Worm (Caenorhabditis elegans) whole organism, L4 larva: ENCODE measurements around the gene lact-5.
"Not testable (repeated sequence)": the region's sequence is repeated elsewhere in the genome, so short reads cannot be mapped to it uniquely, and the experiment has no call there.

Experiments used
- F10B5.3 ChIP-seq: sonication (generic microtip); optimal IDR thresholded peaks from 2 replicates; lab custom pipeline; 2016; ENCODE audit warnings: mild to moderate bottlenecking, missing genetic modification characterization, missing compliant biosample characterization
- F26F4.8 ChIP-seq: fragments of 200-800 bp; sonication (Bioruptor generic); conservative IDR thresholded peaks from 2 replicates; pipeline ENCODE4 v1.3.6; 2022; ENCODE audit warnings: missing genetic modification characterization, missing compliant biosample characterization
- F49E8.2 ChIP-seq: sonication (generic microtip); optimal IDR thresholded peaks from 2 replicates; lab custom pipeline; 2016; ENCODE audit warnings: missing compliant biosample characterization, mild to moderate bottlenecking, missing genetic modification characterization, borderline replicate concordance
- R02D3.7 ChIP-seq: fragments of 150-350 bp; sonication (generic microtip); optimal IDR thresholded peaks from 3 replicates; lab custom pipeline; 2014; ENCODE audit warnings: missing biosample characterization, missing genetic modification characterization
- T26A8.4 ChIP-seq: fragments of 200-800 bp; sonication (Bioruptor generic); IDR thresholded peaks from 2 replicates; pipeline ENCODE4 v1.3.6; 2022; ENCODE audit warnings: missing genetic modification characterization, missing compliant biosample characterization
- aha-1 ChIP-seq: fragments of 150-350 bp; peaks from one replicate; lab custom pipeline; 2014; ENCODE audit warnings: missing biosample characterization, missing genetic modification characterization
- aly-2 ChIP-seq: sonication (generic microtip); optimal IDR thresholded peaks from 2 replicates; lab custom pipeline; 2018; ENCODE audit warnings: missing biosample characterization, missing genetic modification characterization
- arid-1 ChIP-seq: fragments of 200-800 bp; sonication (Bioruptor generic); conservative IDR thresholded peaks from 2 replicates; pipeline ENCODE4 v1.3.6; 2022; ENCODE audit warnings: missing genetic modification reagents, missing genetic modification characterization, missing compliant biosample characterization
- ceh-20 ChIP-seq: fragments of 200-800 bp; sonication (Bioruptor generic); IDR thresholded peaks from 2 replicates; pipeline ENCODE4 v1.3.6; 2022; ENCODE audit warnings: missing genetic modification reagents, missing genetic modification characterization, missing compliant biosample characterization
- ceh-28 ChIP-seq: fragments of 150-350 bp; optimal IDR thresholded peaks from 2 replicates; lab custom pipeline; 2014; ENCODE audit warnings: missing biosample characterization, missing genetic modification reagents, missing genetic modification characterization
- ceh-32 ChIP-seq: sonication (generic microtip); optimal IDR thresholded peaks from 2 replicates; lab custom pipeline; 2016; ENCODE audit warnings: mild to moderate bottlenecking, missing genetic modification characterization, missing compliant biosample characterization; ENCODE audit not compliant: poor library complexity
- daf-12 ChIP-seq: fragments of 150-350 bp; optimal IDR thresholded peaks from 2 replicates; lab custom pipeline; 2014; ENCODE audit warnings: missing biosample characterization, missing genetic modification reagents, missing genetic modification characterization
- daf-16 ChIP-seq, 3 experiments: sonication (generic microtip); optimal IDR thresholded peaks; 2 replicates each; lab custom pipeline; 2016 to 2017; ENCODE audit warnings: missing genetic modification characterization in 3 of 3, missing genetic modification reagents in 3 of 3, mild to moderate bottlenecking in 2 of 3, missing compliant biosample characterization in 2 of 3, missing biosample characterization in 1 of 3, moderate library complexity in 1 of 3
- daf-19 ChIP-seq: fragments of 200-800 bp; sonication (Bioruptor generic); conservative IDR thresholded peaks from 2 replicates; pipeline ENCODE4 v1.3.6; 2022; ENCODE audit warnings: missing genetic modification characterization, missing compliant biosample characterization
- dmd-9 ChIP-seq: fragments of 200-800 bp; sonication (Bioruptor generic); IDR thresholded peaks from 2 replicates; pipeline ENCODE4 v1.3.6; 2022; ENCODE audit warnings: missing genetic modification reagents, missing genetic modification characterization, missing compliant biosample characterization
- duxl-1 ChIP-seq: sonication (generic microtip); optimal IDR thresholded peaks from 2 replicates; lab custom pipeline; 2016; ENCODE audit warnings: mild to moderate bottlenecking, missing genetic modification characterization, moderate library complexity, missing compliant biosample characterization; ENCODE audit not compliant: poor library complexity
- fkh-10 ChIP-seq: fragments of 150-350 bp; optimal IDR thresholded peaks from 2 replicates; lab custom pipeline; 2014; ENCODE audit warnings: missing biosample characterization, missing genetic modification reagents, missing genetic modification characterization
- fos-1 ChIP-seq: fragments of 150-350 bp; optimal IDR thresholded peaks from 2 replicates; lab custom pipeline; 2014; ENCODE audit warnings: missing biosample characterization, missing genetic modification characterization
- hif-1 ChIP-seq, 2 experiments: sonication (generic microtip); optimal IDR thresholded peaks; 2 replicates each; lab custom pipeline; 2016 to 2017; ENCODE audit warnings: missing compliant biosample characterization in 2 of 2, missing genetic modification characterization in 2 of 2, missing genetic modification reagents in 2 of 2, missing genotype in 2 of 2, mild to moderate bottlenecking in 1 of 2
- hlh-30 ChIP-seq: sonication (generic microtip); optimal IDR thresholded peaks from 2 replicates; lab custom pipeline; 2017; ENCODE audit warnings: antibody characterized with exemption, mild to moderate bottlenecking, missing genetic modification characterization, missing compliant biosample characterization; ENCODE audit not compliant: insufficient read depth
- lin-1 ChIP-seq: fragments of 200-800 bp; sonication (Bioruptor generic); IDR thresholded peaks from 2 replicates; pipeline ENCODE4 v1.3.6; 2022; ENCODE audit warnings: missing genetic modification reagents, missing genetic modification characterization, missing compliant biosample characterization
- lin-13 ChIP-seq: fragments of 150-350 bp; optimal IDR thresholded peaks from 2 replicates; lab custom pipeline; 2014; ENCODE audit warnings: missing biosample characterization, missing genetic modification reagents, missing genetic modification characterization
- lin-15B ChIP-seq: fragments of 150-350 bp; sonication (generic microtip); optimal IDR thresholded peaks from 3 replicates; lab custom pipeline; 2014; ENCODE audit warnings: missing biosample characterization, missing genetic modification characterization
- lin-38 ChIP-seq: fragments of 200-800 bp; sonication (Bioruptor generic); IDR thresholded peaks from 2 replicates; pipeline ENCODE4 v1.3.6; 2022; ENCODE audit warnings: missing genetic modification reagents, missing genetic modification characterization, missing compliant biosample characterization
- lin-39 ChIP-seq: fragments of 150-350 bp; optimal IDR thresholded peaks from 2 replicates; lab custom pipeline; 2014; ENCODE audit warnings: missing biosample characterization, missing genetic modification reagents, missing genetic modification characterization
- mes-2 ChIP-seq: sonication (generic microtip); optimal IDR thresholded peaks from 2 replicates; lab custom pipeline; 2016; ENCODE audit warnings: missing genotype, mild to moderate bottlenecking, missing genetic modification characterization, missing compliant biosample characterization; ENCODE audit not compliant: poor library complexity, severe bottlenecking
- nhr-10 ChIP-seq: fragments of 150-350 bp; optimal IDR thresholded peaks from 2 replicates; lab custom pipeline; 2014; ENCODE audit warnings: missing biosample characterization, missing genetic modification characterization
- nhr-102 ChIP-seq: sonication (generic microtip); optimal IDR thresholded peaks from 2 replicates; lab custom pipeline; 2016; ENCODE audit warnings: mild to moderate bottlenecking, missing genetic modification characterization, moderate library complexity, missing compliant biosample characterization
- nhr-41 ChIP-seq: fragments of 200-800 bp; sonication (Bioruptor generic); IDR thresholded peaks from 2 replicates; pipeline ENCODE4 v1.3.6; 2022; ENCODE audit warnings: missing genetic modification reagents, missing genetic modification characterization, missing compliant biosample characterization
- nhr-48 ChIP-seq: sonication (generic microtip); optimal IDR thresholded peaks from 2 replicates; lab custom pipeline; 2016; ENCODE audit warnings: mild to moderate bottlenecking, missing genetic modification characterization, missing compliant biosample characterization
- nhr-77 ChIP-seq: fragments of 150-350 bp; optimal IDR thresholded peaks from 2 replicates; lab custom pipeline; 2014; ENCODE audit warnings: missing biosample characterization, missing genetic modification characterization
- php-3 ChIP-seq: fragments of 200-800 bp; sonication (Bioruptor generic); IDR thresholded peaks from 2 replicates; pipeline ENCODE4 v1.3.6; 2022; ENCODE audit warnings: missing genetic modification reagents, missing genetic modification characterization, missing compliant biosample characterization
- sdz-12 ChIP-seq: fragments of 200-800 bp; sonication (Bioruptor generic); optimal IDR thresholded peaks from 2 replicates; lab custom pipeline; 2018; ENCODE audit warnings: mild to moderate bottlenecking, missing genetic modification characterization, missing compliant biosample characterization
- snpc-1.2 ChIP-seq: fragments of 200-800 bp; sonication (Bioruptor generic); IDR thresholded peaks from 2 replicates; pipeline ENCODE4 v1.3.6; 2022; ENCODE audit warnings: missing genetic modification reagents, missing genetic modification characterization, missing compliant biosample characterization
- spr-1 ChIP-seq: sonication (generic microtip); optimal IDR thresholded peaks from 2 replicates; lab custom pipeline; 2016; ENCODE audit warnings: mild to moderate bottlenecking, missing genetic modification characterization, missing compliant biosample characterization
- tag-97 ChIP-seq: fragments of 200-800 bp; sonication (Bioruptor generic); IDR thresholded peaks from 2 replicates; pipeline ENCODE4 v1.3.6; 2022; ENCODE audit warnings: missing genetic modification characterization, missing compliant biosample characterization
- unc-62 ChIP-seq, 3 experiments: fragments of 150-350 bp in 1 of 3; sonication (generic microtip); optimal IDR thresholded peaks in 2 of 3; peaks in 1 of 3; 1 replicate in 1 of 3; 2 replicates in 2 of 3; lab custom pipeline; 2014 to 2017; ENCODE audit warnings: missing biosample characterization in 3 of 3, missing genetic modification characterization in 3 of 3, missing genetic modification reagents in 3 of 3, missing genotype in 1 of 3
- vab-7 ChIP-seq: fragments of 200-800 bp; sonication (Bioruptor generic); IDR thresholded peaks from 2 replicates; pipeline ENCODE4 v1.3.6; 2022; ENCODE audit warnings: missing genetic modification reagents, missing genetic modification characterization, missing compliant biosample characterization
- zip-2 ChIP-seq: fragments of 150-350 bp; optimal IDR thresholded peaks from 2 replicates; lab custom pipeline; 2014; ENCODE audit warnings: missing biosample characterization, missing genetic modification characterization
- ztf-7 ChIP-seq: fragments of 150-350 bp; optimal IDR thresholded peaks from 2 replicates; lab custom pipeline; 2014; ENCODE audit warnings: missing biosample characterization, missing genetic modification characterization

lact-5 gene

ce11 chrII:4851594-4852106, 30.1 kb upstream of the lact-5 start, which contains the start of gene dnj-9 (continued):
- TF ChIP-seq lin-15B (peak; percentile 50), ceh-28 (tag; lab: Kevin White, UChicago) (no peak), spr-1 (tag; lab: Kevin White, UChicago) (peak; percentile 94), daf-16 (GFP tag; optimal IDR thresholded peaks at IDR 0.05; lab: Kevin White, UChicago) (peak; percentile 38 to 85), daf-16 (tag; optimal IDR thresholded peaks at IDR 0.05; lab: Kevin White, UChicago) (peak; percentile 79), sdz-12 (GFP tag; lab: Kevin White, UChicago) (no peak), fkh-10 (GFP tag; lab: Kevin White, UChicago) (peak; percentile 86), nhr-10 (tag; lab: Kevin White, UChicago) (no peak), zip-2 (tag; lab: Kevin White, UChicago) (peak; percentile 64), fos-1 (tag; lab: Kevin White, UChicago) (no peak), daf-12 (tag; lab: Kevin White, UChicago) (no peak), hif-1 (tag; optimal IDR thresholded peaks at IDR 0.05; lab: Kevin White, UChicago) (peak; percentile 52 to 72), arid-1 (peak; percentile 83), daf-19 (GFP tag; lab: Robert Waterston, UW) (peak; percentile 45; the same call in 1 of the 2 replicates), hlh-30 (tag; lab: Kevin White, UChicago) (peak; percentile 88), ceh-32 (peak; percentile 62), nhr-77 (tag; lab: Kevin White, UChicago) (peak; percentile 93), F49E8.2 (tag; lab: Kevin White, UChicago) (peak; percentile 89), F10B5.3 (tag; lab: Kevin White, UChicago) (peak; percentile 93), aly-2 (no peak), nhr-48 (peak; percentile 89), lin-39 (tag; lab: Kevin White, UChicago) (no peak), R02D3.7 (tag; lab: Kevin White, UChicago) (no peak), nhr-41 (no peak), mes-2 (peak; percentile 95), T26A8.4 (GFP tag; lab: Robert Waterston, UW) (peak; percentile 95), lin-38 (peak; percentile 92), php-3 (peak; percentile 80), F26F4.8 (GFP tag; lab: Robert Waterston, UW) (no peak), ceh-20 (peak; percentile 90), duxl-1 (tag; lab: Kevin White, UChicago) (peak; percentile 92), snpc-1.2 (GFP tag; lab: Robert Waterston, UW) (peak; percentile 73; the same call in 1 of the 2 replicates), aha-1 (peak; percentile 99), dmd-9 (peak; percentile 90), tag-97 (GFP tag; lab: Robert Waterston, UW) (no peak), nhr-102 (tag; lab: Kevin White, UChicago) (peak; percentile 97), vab-7 (no peak), lin-1 (peak; percentile 89)

- no peak for TF ChIP-seq lin-13
These were observed 28.3 kb upstream of the lact-5 start, which contains the start of gene T23B7.3 for ce11 chrII:4849885-4850284. T23B7.3 (plus strand) TSS chrII:4850185.

- not testable (repeated sequence) for TF ChIP-seq lin-15B; ztf-7 (tag; lab: Kevin White, UChicago); unc-62 (GFP tag; optimal IDR thresholded peaks at IDR 0.05 in 1 of 2; lab: Kevin White, UChicago); unc-62 (tag; optimal IDR thresholded peaks at IDR 0.05; lab: Kevin White, UChicago)
These were observed 20.7 kb upstream of the lact-5 start, which contains the start of the genes T23B7.2 and nspd-4 for ce11 chrII:4842143-4842658. T23B7.2 (minus strand) TSS chrII:4842243. nspd-4 (plus strand) TSS chrII:4842608.
